Worm (Caenorhabditis elegans): ENCODE results near the gene Y54E2A.5.

The Y54E2A.5 gene

DNA sequence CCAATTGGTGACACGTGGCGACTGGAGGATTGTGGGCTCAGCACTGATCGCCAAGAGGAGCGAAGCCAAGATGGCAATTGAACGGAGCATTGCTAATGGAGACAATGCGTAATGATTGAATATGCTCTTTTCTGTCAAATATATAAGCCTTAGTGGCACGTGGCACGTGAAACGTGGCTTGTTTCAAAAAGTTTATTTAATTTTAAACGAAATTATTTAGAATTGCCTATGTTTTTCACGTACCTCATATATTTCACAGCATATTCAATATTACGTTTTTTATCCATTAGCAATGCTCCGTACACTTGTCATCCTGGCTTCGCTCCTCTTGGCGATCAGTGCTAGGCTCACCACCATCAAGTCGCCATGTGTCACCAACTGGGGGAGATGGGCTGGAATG lies 28.3 kb upstream of the Y54E2A.5 start, which contains the start of gene Y54E2A.9:
Y54E2A.9 (minus strand) TSS at position 101 of the 400 bp plus-strand sequence.
- TF ChIP-seq nhr-179 (tag; optimal IDR thresholded peaks at IDR 0.05), result no peak

DNA sequence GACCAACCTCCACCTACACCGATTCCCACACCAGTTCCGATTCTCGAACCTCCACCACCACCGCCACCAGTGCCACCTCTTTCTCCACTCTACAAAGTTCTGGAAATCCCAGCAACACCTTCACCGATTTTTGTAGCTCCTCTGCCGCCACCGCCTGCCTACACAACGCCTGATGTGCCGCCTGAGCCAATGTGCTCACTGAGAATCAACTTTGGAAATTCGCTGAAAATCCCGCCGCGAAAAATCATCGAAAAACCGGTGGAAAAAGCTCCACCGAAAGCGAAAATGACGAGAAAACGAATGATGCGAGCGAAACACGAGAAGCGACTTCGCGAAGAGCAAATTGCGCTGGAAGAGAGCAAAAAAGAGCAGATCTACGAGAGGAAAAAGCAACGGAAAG lies 22.2 kb upstream of the Y54E2A.5 start:
- TF ChIP-seq egrh-3 (GFP tag; IDR thresholded peaks at IDR 0.05) (no peak), lsl-1 (GFP tag; optimal IDR thresholded peaks at IDR 0.05) (no peak), lin-40 (tag; optimal IDR thresholded peaks at IDR 0.05) (no peak), bed-1 (GFP tag; IDR thresholded peaks at IDR 0.05) (no peak), zfh-2 (GFP tag; conservative IDR thresholded peaks at IDR 0.05) (peak; percentile 76)

DNA sequence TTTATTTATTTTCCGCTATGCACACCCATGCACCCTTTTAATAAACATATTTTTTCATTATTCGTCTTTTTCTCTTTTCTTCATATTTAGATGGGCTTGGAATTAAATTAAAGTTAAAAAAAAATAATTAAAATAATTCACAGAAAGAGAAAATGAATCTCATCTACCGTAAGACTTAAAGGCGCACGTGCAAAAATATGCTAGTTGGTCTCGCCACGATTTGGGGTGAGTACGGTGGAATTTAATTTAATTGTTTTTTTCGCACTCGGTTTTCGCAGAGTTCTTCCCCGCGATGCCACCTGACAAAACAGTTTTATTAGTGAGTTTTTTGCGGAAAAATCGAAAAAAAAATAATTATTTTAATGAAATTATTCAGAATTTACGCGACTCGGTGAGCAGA lies 20.5 kb upstream of the Y54E2A.5 start, which contains the start of gene Y54E2A.8:
Y54E2A.8 (plus strand) TSS at position 254 of the 400 bp plus-strand sequence.
- TF ChIP-seq F49E8.2 (tag; optimal IDR thresholded peaks at IDR 0.05; ENCODE audit: insufficient read depth), result peak; percentile 16
- no peak for TF ChIP-seq mel-28 (tag; optimal IDR thresholded peaks at IDR 0.05; ENCODE audit: borderline replicate concordance)
- TF ChIP-seq nfya-2 (GFP tag; IDR thresholded peaks at IDR 0.05), result no peak
- TF ChIP-seq Y79H2A.3 (GFP tag; conservative IDR thresholded peaks at IDR 0.05), result no peak
- TF ChIP-seq mcd-1 (GFP tag; IDR thresholded peaks at IDR 0.05), result peak; percentile 41; the same call in 1 of the 2 replicates
- no peak for TF ChIP-seq Y67H2A.10 (GFP tag; conservative IDR thresholded peaks at IDR 0.05)
- TF ChIP-seq let-607 (tag; optimal IDR thresholded peaks at IDR 0.05), result no peak
- TF ChIP-seq bed-2 (GFP tag; IDR thresholded peaks at IDR 0.05), result no peak
- no peak for TF ChIP-seq athp-1 (tag; optimal IDR thresholded peaks at IDR 0.05)
- TF ChIP-seq sea-2 (GFP tag; IDR thresholded peaks at IDR 0.05), result no peak
- no peak for TF ChIP-seq ztf-3 (GFP tag; optimal IDR thresholded peaks at IDR 0.05)
- no peak for TF ChIP-seq dpl-1 (GFP tag; optimal IDR thresholded peaks at IDR 0.05)
- TF ChIP-seq akir-1 (GFP tag; optimal IDR thresholded peaks at IDR 0.05), result no peak
- TF ChIP-seq lag-1 (GFP tag; IDR thresholded peaks at IDR 0.05), result no peak
- peak; percentile 38; the same call in 1 of the 2 replicates for TF ChIP-seq D2030.7 (GFP tag; IDR thresholded peaks at IDR 0.05)
- TF ChIP-seq aptf-3 (GFP tag; IDR thresholded peaks at IDR 0.05), result no peak
- no peak for TF ChIP-seq ceh-100 (GFP tag; IDR thresholded peaks at IDR 0.05)
- no peak for TF ChIP-seq repo-1 (tag; optimal IDR thresholded peaks at IDR 0.05)
- no peak for TF ChIP-seq let-526 (GFP tag; IDR thresholded peaks at IDR 0.05)
- no peak for TF ChIP-seq ama-1 (optimal IDR thresholded peaks at IDR 0.05)
- TF ChIP-seq ama-1 (GFP tag; optimal IDR thresholded peaks at IDR 0.05), result no peak
- no peak for TF ChIP-seq Y95B8A.8 (GFP tag; IDR thresholded peaks at IDR 0.05)
- TF ChIP-seq ekl-4 (GFP tag; IDR thresholded peaks at IDR 0.05), result no peak
- no peak for TF ChIP-seq sdz-38 (tag; optimal IDR thresholded peaks at IDR 0.05)
- no peak for TF ChIP-seq Y53F4B.3 (GFP tag; IDR thresholded peaks at IDR 0.05)
- TF ChIP-seq ccch-3 (GFP tag; optimal IDR thresholded peaks at IDR 0.05), result no peak
- no peak for TF ChIP-seq snpc-4 (GFP tag; optimal IDR thresholded peaks at IDR 0.05)
- peak in 3 of 4 experiments; percentile 21 to 23 (median 22) for TF ChIP-seq snpc-4 (tag; optimal IDR thresholded peaks at IDR 0.05)
- no peak for TF ChIP-seq die-1 (tag; optimal IDR thresholded peaks at IDR 0.05)
- no peak for TF ChIP-seq egl-44 (GFP tag; IDR thresholded peaks at IDR 0.05)
- TF ChIP-seq nfya-1 (tag; optimal IDR thresholded peaks at IDR 0.05; ENCODE audit: borderline replicate concordance, insufficient read depth), result no peak
- TF ChIP-seq madf-6 (GFP tag; IDR thresholded peaks at IDR 0.05), result peak; percentile 92
- no peak for TF ChIP-seq lin-40 (tag; optimal IDR thresholded peaks at IDR 0.05)
- no peak for TF ChIP-seq nfyb-1 (GFP tag; IDR thresholded peaks at IDR 0.05)
- TF ChIP-seq gei-17 (GFP tag; optimal IDR thresholded peaks at IDR 0.05), result no peak
- TF ChIP-seq ceh-40 (GFP tag; IDR thresholded peaks at IDR 0.05), result no peak
- no peak for TF ChIP-seq sptf-2 (GFP tag; optimal IDR thresholded peaks at IDR 0.05)
- peak; percentile 46 for TF ChIP-seq efl-1 (GFP tag; optimal IDR thresholded peaks at IDR 0.05)
- TF ChIP-seq hlh-12 (tag; optimal IDR thresholded peaks at IDR 0.05), result no peak
- no peak for TF ChIP-seq nhr-120 (GFP tag; IDR thresholded peaks at IDR 0.05)
- TF ChIP-seq C06A6.2 (GFP tag; conservative IDR thresholded peaks at IDR 0.05), result no peak
- TF ChIP-seq egrh-3 (GFP tag; IDR thresholded peaks at IDR 0.05), result no peak
- no peak for TF ChIP-seq hmg-1.2 (GFP tag; IDR thresholded peaks at IDR 0.05)

All from whole organism, young adult.